Worm (Caenorhabditis elegans) whole organism, dauer: ENCODE measurements around the gene ZC116.1.

Experiments used
- unc-62 ChIP-seq: sonication (generic microtip); optimal IDR thresholded peaks from 2 replicates; lab custom pipeline; 2017; ENCODE audit warnings: missing biosample characterization, missing genetic modification reagents, missing genetic modification characterization

Gene ZC116.1

ce11 chrV:12596795-12597194 is 12.8 kb upstream of the ZC116.1 start:
- no peak for TF ChIP-seq unc-62

- no peak for TF ChIP-seq unc-62
Measured at ce11 chrV:12599110-12599509, 10.5 kb upstream of the ZC116.1 start, which contains the start of the genes C14C10.10 and ril-2. Gene C14C10.10, minus strand, starts transcription at chrV:12599128. Gene ril-2, minus strand, starts transcription at chrV:12599157.

DNA sequence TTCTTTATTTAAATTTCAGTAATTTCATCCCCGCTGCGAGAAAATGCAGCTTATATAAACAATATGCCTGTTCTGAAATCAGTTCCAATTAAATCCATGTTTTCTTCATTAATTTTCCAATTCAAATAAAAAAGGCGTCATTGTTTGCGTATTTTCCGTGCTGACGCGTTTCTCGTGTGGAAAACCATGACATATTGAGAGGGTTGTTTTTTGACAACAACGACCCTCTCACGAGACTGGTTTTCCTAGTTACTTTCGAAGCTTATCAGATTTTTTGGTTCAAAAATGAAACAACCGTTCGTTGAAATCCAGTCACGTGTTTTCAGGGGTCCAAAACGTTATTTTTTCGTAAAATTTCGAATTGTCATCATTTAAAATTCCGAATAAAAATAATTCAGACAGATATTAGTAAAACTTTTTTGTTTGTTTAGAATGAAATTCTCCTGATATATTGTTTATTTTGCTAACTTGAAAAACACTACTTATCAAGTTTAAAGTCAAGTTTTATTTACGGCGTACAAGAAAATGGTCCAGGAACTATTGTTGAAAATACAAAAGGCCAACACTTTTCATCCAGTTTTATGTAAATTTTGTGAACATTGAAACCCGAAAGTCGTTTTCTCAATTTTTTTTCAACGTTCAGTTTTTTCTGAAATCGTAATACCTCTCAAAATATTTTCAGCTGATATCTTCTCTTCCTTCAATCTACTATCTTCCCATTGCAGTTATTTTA is 9.9 kb upstream of the ZC116.1 start, which contains the start of gene C14C10.5:
C14C10.5 (plus strand) TSS at position 683 of the 733 bp plus-strand sequence.
- no peak for TF ChIP-seq unc-62

ce11 chrV:12601835-12602234 is 7.8 kb upstream of the ZC116.1 start:
- no peak for TF ChIP-seq unc-62

DNA sequence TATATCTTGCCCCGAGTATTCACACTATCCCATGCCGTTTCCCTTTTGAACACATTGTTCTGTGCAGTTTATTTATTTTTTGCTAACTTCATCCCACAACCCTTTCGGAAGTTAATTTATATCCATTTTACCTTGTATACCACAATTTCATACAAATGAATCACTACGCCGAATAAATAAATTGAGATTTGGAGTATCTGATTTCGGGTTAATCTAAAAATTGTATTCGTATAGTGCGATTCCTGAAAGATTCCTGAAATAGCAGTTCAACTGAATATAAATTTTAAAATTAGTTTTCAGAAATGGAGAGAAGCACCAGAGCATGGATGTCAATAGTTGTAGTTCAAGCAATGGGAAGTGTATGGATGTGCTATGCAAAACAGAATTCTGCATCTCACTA is 2.5 kb upstream of the ZC116.1 start, which contains the start of gene erg-28:
erg-28 (plus strand) TSS at position 301 of the 400 bp plus-strand sequence.
- no peak for TF ChIP-seq unc-62

ce11 chrV:12608857-12609256 is 769 bp upstream of the ZC116.1 start, which contains the start of gene ZC116.5:
Gene ZC116.5, minus strand, starts transcription at chrV:12608957.
- no peak for TF ChIP-seq unc-62

ce11 chrV:12611029-12611428 is 1.4 kb downstream of the ZC116.1 start, which contains the start of gene cubn-1:
Gene cubn-1, plus strand, starts transcription at chrV:12611329.
- no peak for TF ChIP-seq unc-62

DNA sequence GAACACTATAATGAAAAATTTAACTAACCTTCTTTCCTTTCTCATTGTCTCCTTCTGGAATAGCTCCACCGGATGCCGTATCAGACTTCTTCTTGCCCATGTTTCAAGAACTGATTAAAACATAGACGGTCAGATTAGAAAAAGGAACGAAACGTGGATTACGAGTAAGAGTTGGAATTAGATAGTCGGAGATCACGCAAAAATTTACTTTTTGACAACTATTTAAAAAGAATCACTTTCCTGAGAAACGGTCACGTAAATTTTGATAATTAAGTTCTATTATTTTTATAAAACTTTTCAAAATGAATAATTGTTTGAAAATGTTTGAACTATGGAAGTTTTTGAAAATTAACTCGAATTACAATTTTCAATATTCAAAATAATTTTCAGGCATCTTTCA is 2.5 kb downstream of the ZC116.1 start, which contains the start of gene cyc-2.2:
cyc-2.2 (minus strand) TSS at position 101 of the 400 bp plus-strand sequence.
- no peak for TF ChIP-seq unc-62

ce11 chrV:12624371-12624770 is 14.7 kb downstream of the ZC116.1 start, which contains the start of gene F56H9.9:
Gene F56H9.9, minus strand, starts transcription at chrV:12624471.
- no peak for TF ChIP-seq unc-62

ce11 chrV:12629743-12630142 is 20.1 kb downstream of the ZC116.1 start, which contains the start of gene F56H9.6:
Gene F56H9.6, minus strand, starts transcription at chrV:12629843.
- TF ChIP-seq unc-62: no peak

ce11 chrV:12632048-12632447 is 22.4 kb downstream of the ZC116.1 start, which contains the start of gene srx-113:
Gene srx-113, minus strand, starts transcription at chrV:12632148.
- no peak for TF ChIP-seq unc-62

DNA sequence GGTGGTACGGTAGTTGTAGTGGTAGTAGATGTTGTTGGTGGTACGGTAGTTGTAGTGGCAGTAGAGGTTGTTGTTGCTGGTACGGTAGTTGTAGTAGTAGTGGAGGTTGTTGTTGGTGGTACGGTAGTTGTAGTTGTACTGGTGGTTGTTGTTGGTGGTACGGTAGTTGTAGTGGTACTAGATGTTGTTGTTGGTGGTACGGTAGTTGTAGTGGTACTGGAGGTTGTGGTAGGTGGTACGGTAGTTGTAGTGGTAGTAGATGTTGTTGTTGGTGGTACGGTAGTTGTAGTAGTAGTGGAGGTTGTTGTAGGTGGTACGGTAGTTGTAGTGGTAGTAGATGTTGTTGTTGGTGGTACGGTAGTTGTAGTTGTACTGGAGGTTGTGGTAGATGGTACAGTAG is 23.4 kb downstream of the ZC116.1 start:
- TF ChIP-seq unc-62: no peak

- TF ChIP-seq unc-62: no peak
Measured at ce11 chrV:12634050-12634449, 24.4 kb downstream of the ZC116.1 start.

DNA sequence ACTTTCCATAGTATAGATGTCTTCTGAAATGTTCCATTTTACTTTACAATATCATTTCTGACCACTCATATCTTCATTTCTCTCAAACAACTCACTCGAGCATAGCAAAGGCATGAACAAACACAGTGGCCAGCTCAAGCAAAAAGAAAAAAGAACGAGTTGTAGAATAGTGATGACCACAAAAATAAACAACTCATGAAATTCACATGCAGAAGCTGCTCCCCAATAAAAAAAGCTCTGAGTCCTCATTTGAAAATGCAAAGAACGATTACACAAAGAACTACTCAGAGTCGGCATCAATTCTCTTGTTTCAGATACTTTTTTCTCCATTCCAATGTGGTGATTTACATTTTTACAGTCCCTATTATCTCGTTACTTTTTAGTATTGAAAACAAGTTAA is 25.1 kb downstream of the ZC116.1 start:
- no peak for TF ChIP-seq unc-62

DNA sequence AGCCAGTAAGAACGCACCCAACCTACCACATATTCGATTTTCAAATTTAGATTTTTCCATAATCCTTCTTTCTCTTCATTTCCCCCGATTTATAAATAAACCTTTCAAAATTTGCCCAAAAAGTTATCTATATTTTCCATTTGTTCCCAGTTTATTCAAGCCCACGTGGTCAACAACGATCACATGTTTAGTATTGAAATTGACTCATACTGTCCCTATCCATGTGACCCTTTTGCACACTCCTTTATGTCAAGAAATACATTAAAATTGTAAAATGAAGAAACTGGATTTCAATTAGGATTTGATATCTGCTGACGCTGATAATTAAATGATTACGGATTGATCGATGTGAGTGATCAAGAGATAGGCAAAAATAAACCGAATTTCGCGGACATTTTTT is 25.6 kb downstream of the ZC116.1 start:
- TF ChIP-seq unc-62: no peak

- TF ChIP-seq unc-62: no peak
Measured at ce11 chrV:12636248-12636647, 26.6 kb downstream of the ZC116.1 start.

DNA sequence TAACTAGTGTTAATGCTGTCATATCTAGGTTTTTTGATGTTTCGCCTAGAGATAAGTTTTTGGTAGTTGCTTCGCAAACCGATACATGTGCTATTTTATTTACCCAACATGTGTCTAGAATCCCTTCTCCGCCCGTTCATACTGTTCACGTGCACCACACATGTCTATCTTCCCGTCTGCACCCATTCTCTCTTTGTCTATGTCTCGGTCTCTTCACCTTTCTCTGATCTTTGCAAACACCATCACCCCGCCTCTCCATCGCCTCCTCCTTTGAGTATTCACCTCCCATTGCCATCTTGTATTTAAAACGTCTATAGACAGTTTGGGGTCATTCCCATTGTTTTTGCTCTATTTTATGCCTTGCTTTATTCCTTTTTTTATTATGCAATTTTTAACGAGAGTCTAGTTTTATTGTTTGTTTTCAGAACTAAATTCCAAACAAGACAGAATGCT is 27.6 kb downstream of the ZC116.1 start, which contains the start of gene F56H9.2:
F56H9.2 (plus strand) TSS at position 426 of the 453 bp plus-strand sequence.
- no peak for TF ChIP-seq unc-62
